Fruit fly (Drosophila melanogaster) whole organism, embryonic: Measurements from ENCODE around the gene RluA-1.

Source experiments
- Atf6 ChIP-seq: fragments of 200-800 bp; sonication (Bioruptor generic); IDR thresholded peaks from 2 replicates; pipeline ENCODE4 v1.3.6; 2022; ENCODE audit warnings: missing biosample characterization, missing genetic modification characterization
- C15 ChIP-seq: fragments of 200-800 bp; sonication (Bioruptor generic); IDR thresholded peaks from 3 replicates; pipeline ENCODE4 v1.3.6; 2022; ENCODE audit warnings: missing biosample characterization, missing genetic modification characterization
- CG11723 ChIP-seq: fragments of 200-800 bp; sonication (Bioruptor generic); optimal IDR thresholded peaks from 2 replicates; lab custom pipeline; 2017; ENCODE audit warnings: missing biosample characterization, mild to moderate bottlenecking, missing genetic modification characterization
- CG12155 ChIP-seq: fragments of 200-800 bp; sonication (Bioruptor generic); optimal IDR thresholded peaks from 3 replicates; lab custom pipeline; 2016; ENCODE audit warnings: missing biosample characterization, missing genetic modification characterization
- CG12391 ChIP-seq: fragments of 200-800 bp; sonication (Bioruptor generic); optimal IDR thresholded peaks from 3 replicates; lab custom pipeline; 2018; ENCODE audit warnings: missing biosample characterization, mild to moderate bottlenecking, missing genetic modification characterization, moderate library complexity
- CG1647 ChIP-seq: fragments of 200-800 bp; sonication (Bioruptor generic); optimal IDR thresholded peaks from 3 replicates; lab custom pipeline; 2016; ENCODE audit warnings: missing biosample characterization, missing genetic modification characterization
- CG17359 ChIP-seq: fragments of 200-800 bp; sonication (Bioruptor generic); optimal IDR thresholded peaks from 3 replicates; lab custom pipeline; 2018; ENCODE audit warnings: missing biosample characterization, mild to moderate bottlenecking, missing genetic modification characterization, moderate library complexity
- CG18011 ChIP-seq: fragments of 200-800 bp; sonication (Bioruptor generic); optimal IDR thresholded peaks from 2 replicates; lab custom pipeline; 2017; ENCODE audit warnings: missing biosample characterization, missing genetic modification characterization, mild to moderate bottlenecking, moderate library complexity, missing genotype
- CG2889 ChIP-seq: fragments of 200-800 bp; sonication (Bioruptor generic); IDR thresholded peaks from 3 replicates; pipeline ENCODE4 v1.3.6; 2022; ENCODE audit warnings: missing biosample characterization, missing genetic modification characterization
- CG31441 ChIP-seq: fragments of 200-800 bp; sonication (Bioruptor generic); IDR thresholded peaks from 2 replicates; pipeline ENCODE4 v1.3.6; 2022; ENCODE audit warnings: missing biosample characterization, missing genetic modification characterization
- CG34224 ChIP-seq: fragments of 200-800 bp; sonication (Bioruptor generic); IDR thresholded peaks from 3 replicates; pipeline ENCODE4 v1.3.6; 2022; ENCODE audit warnings: missing biosample characterization, missing genetic modification characterization; ENCODE audit not compliant: partially characterized antibody
- CG4328 ChIP-seq: fragments of 200-800 bp; sonication (Bioruptor generic); optimal IDR thresholded peaks from 3 replicates; lab custom pipeline; 2017; ENCODE audit warnings: missing biosample characterization, missing genetic modification reagents, missing genetic modification characterization
- CG4424 ChIP-seq: fragments of 200-800 bp; sonication (Bioruptor generic); optimal IDR thresholded peaks from 3 replicates; lab custom pipeline; 2016; ENCODE audit warnings: missing biosample characterization, missing genetic modification characterization
- CG4854 ChIP-seq: fragments of 200-800 bp; sonication (Bioruptor generic); optimal IDR thresholded peaks from 2 replicates; lab custom pipeline; 2016; ENCODE audit warnings: missing biosample characterization, missing genetic modification characterization, inconsistent platforms
- CG6175 ChIP-seq: fragments of 200-800 bp; sonication (Bioruptor generic); IDR thresholded peaks from 3 replicates; pipeline ENCODE4 v1.3.6; 2022; ENCODE audit warnings: missing biosample characterization, missing genetic modification characterization
- CG7963 ChIP-seq: fragments of 200-800 bp; sonication (Bioruptor generic); IDR thresholded peaks from 3 replicates; pipeline ENCODE4 v1.3.6; 2022; ENCODE audit warnings: missing biosample characterization, missing genetic modification characterization; ENCODE audit not compliant: partially characterized antibody
- CG7987 ChIP-seq: fragments of 200-800 bp; sonication (Bioruptor generic); optimal IDR thresholded peaks from 2 replicates; lab custom pipeline; 2018; ENCODE audit warnings: missing biosample characterization, mild to moderate bottlenecking, missing genetic modification characterization, moderate library complexity
- CG8924 ChIP-seq: fragments of 200-800 bp; optimal IDR thresholded peaks from 3 replicates; lab custom pipeline; 2019; ENCODE audit warnings: missing biosample characterization, mild to moderate bottlenecking, missing genetic modification characterization, moderate library complexity
- CG8944 ChIP-seq: fragments of 200-800 bp; sonication (Bioruptor generic); optimal IDR thresholded peaks from 3 replicates; lab custom pipeline; 2016; ENCODE audit warnings: missing biosample characterization, missing genetic modification characterization
- CrebB ChIP-seq: fragments of 200-800 bp; sonication (Bioruptor generic); optimal IDR thresholded peaks from 3 replicates; lab custom pipeline; 2018; ENCODE audit warnings: missing biosample characterization, mild to moderate bottlenecking, missing genetic modification characterization
- D ChIP-seq, 2 experiments: fragments of 200-800 bp in 1 of 2; fragments of >200 bp in 1 of 2; sonication (Bioruptor generic) in 1 of 2; optimal IDR thresholded peaks; 2 replicates in 1 of 2; 3 replicates in 1 of 2; lab custom pipeline; 2017; ENCODE audit warnings: mild to moderate bottlenecking in 1 of 2, missing biosample characterization in 1 of 2, missing genetic modification characterization in 1 of 2, missing genetic modification reagents in 1 of 2
- Deaf1 ChIP-seq: fragments of 200-800 bp; optimal IDR thresholded peaks from 3 replicates; lab custom pipeline; 2019; ENCODE audit warnings: missing biosample characterization, mild to moderate bottlenecking, missing genetic modification characterization, moderate library complexity
- Dref ChIP-seq: fragments of 200-800 bp; sonication (Bioruptor generic); IDR thresholded peaks from 2 replicates; pipeline ENCODE4 v1.3.6; 2022; ENCODE audit warnings: missing biosample characterization, missing genetic modification characterization
- Jarid2 ChIP-seq: fragments of 200-800 bp; sonication (Bioruptor generic); optimal IDR thresholded peaks from 3 replicates; lab custom pipeline; 2017; ENCODE audit warnings: mild to moderate bottlenecking, missing biosample characterization, missing genetic modification reagents, missing genetic modification characterization
- Lpt ChIP-seq: fragments of >200 bp; optimal IDR thresholded peaks from 2 replicates; lab custom pipeline; 2018; ENCODE audit warnings: missing biosample characterization, missing genetic modification characterization
- Myb ChIP-seq: fragments of 200-800 bp; sonication (Bioruptor generic); optimal IDR thresholded peaks from 2 replicates; lab custom pipeline; 2016; ENCODE audit warnings: missing biosample characterization, missing genetic modification characterization
- NFAT ChIP-seq: fragments of 200-800 bp; sonication (Bioruptor generic); IDR thresholded peaks from 2 replicates; pipeline ENCODE4 v1.3.6; 2022; ENCODE audit warnings: missing biosample characterization, missing genetic modification characterization
- NfI ChIP-seq: fragments of 200-800 bp; sonication (Bioruptor generic); optimal IDR thresholded peaks from 3 replicates; lab custom pipeline; 2018; ENCODE audit warnings: missing biosample characterization, mild to moderate bottlenecking, missing genetic modification characterization, moderate library complexity
- PHDP ChIP-seq: fragments of 200-800 bp; sonication (Bioruptor generic); optimal IDR thresholded peaks from 3 replicates; lab custom pipeline; 2018; ENCODE audit warnings: missing biosample characterization, mild to moderate bottlenecking, missing genetic modification characterization, moderate library complexity
- Trl ChIP-seq, 3 experiments: fragments of >200 bp in 2 of 3; fragments of 200-800 bp in 1 of 3; sonication (Bioruptor generic) in 1 of 3; optimal IDR thresholded peaks; 2 replicates in 1 of 3; 3 replicates in 2 of 3; lab custom pipeline; 2016 to 2017; ENCODE audit warnings: missing biosample characterization in 1 of 3, missing genetic modification characterization in 1 of 3
- ci ChIP-seq: fragments of 200-800 bp; sonication (Bioruptor generic); IDR thresholded peaks from 3 replicates; pipeline ENCODE4 v1.3.6; 2022; ENCODE audit warnings: missing biosample characterization, missing genetic modification characterization
- gcm ChIP-seq: fragments of 200-800 bp; sonication (Bioruptor generic); optimal IDR thresholded peaks from 2 replicates; lab custom pipeline; 2019; ENCODE audit warnings: missing biosample characterization, mild to moderate bottlenecking, missing genetic modification characterization, moderate library complexity
- insv ChIP-seq, 2 experiments: fragments of 200-800 bp; sonication (Bioruptor generic); optimal IDR thresholded peaks; 3 replicates each; lab custom pipeline; 2016 to 2018; ENCODE audit warnings: missing biosample characterization in 2 of 2, missing genetic modification characterization in 2 of 2
- kay ChIP-seq: fragments of 200-800 bp; sonication (Bioruptor generic); optimal IDR thresholded peaks from 2 replicates; lab custom pipeline; 2016; ENCODE audit warnings: missing biosample characterization, missing genetic modification characterization
- kni ChIP-seq: fragments of 200-800 bp; sonication (Bioruptor generic); optimal IDR thresholded peaks from 3 replicates; lab custom pipeline; 2017; ENCODE audit warnings: mild to moderate bottlenecking, missing biosample characterization, missing genetic modification reagents, missing genetic modification characterization
- mirr ChIP-seq: fragments of 200-800 bp; sonication (Bioruptor generic); optimal IDR thresholded peaks from 3 replicates; lab custom pipeline; 2018; ENCODE audit warnings: missing biosample characterization, mild to moderate bottlenecking, missing genetic modification characterization
- otp ChIP-seq: fragments of 200-800 bp; sonication (Bioruptor generic); IDR thresholded peaks from 3 replicates; pipeline ENCODE4, ENCODE4 v1.3.6; 2022; ENCODE audit warnings: missing biosample characterization, missing genetic modification characterization
- pan ChIP-seq, 4 experiments: fragments of >200 bp in 3 of 4; fragments of 200-800 bp in 1 of 4; sonication (Bioruptor generic) in 1 of 4; optimal IDR thresholded peaks in 3 of 4; IDR thresholded peaks in 1 of 4; 2 replicates each; pipeline versions ENCODE4 v1.3.6 to Lab custom; 2017 to 2022; ENCODE audit warnings: missing biosample characterization in 2 of 4, missing genetic modification characterization in 2 of 4, mixed read lengths in 1 of 4
- pita ChIP-seq: fragments of 200-800 bp; sonication (Bioruptor generic); optimal IDR thresholded peaks from 2 replicates; lab custom pipeline; 2017; ENCODE audit warnings: missing biosample characterization, mild to moderate bottlenecking, missing genetic modification characterization
- ranshi ChIP-seq: fragments of 200-800 bp; sonication (Bioruptor generic); IDR thresholded peaks from 2 replicates; pipeline ENCODE4 v1.3.6; 2022; ENCODE audit warnings: missing biosample characterization, missing genetic modification characterization
- ro ChIP-seq: fragments of 200-800 bp; sonication (Bioruptor generic); IDR thresholded peaks from 2 replicates; pipeline ENCODE4 v1.3.6; 2022; ENCODE audit warnings: missing biosample characterization, missing genetic modification characterization
- sc ChIP-seq, 3 experiments: fragments of >200 bp in 2 of 3; fragments of 200-800 bp in 1 of 3; sonication (Bioruptor generic) in 1 of 3; optimal IDR thresholded peaks; 2 replicates in 2 of 3; 3 replicates in 1 of 3; lab custom pipeline; 2017; ENCODE audit warnings: mild to moderate bottlenecking in 1 of 3, missing biosample characterization in 1 of 3, missing genetic modification characterization in 1 of 3, missing genetic modification reagents in 1 of 3
- sd ChIP-seq: fragments of 200-800 bp; sonication (Bioruptor generic); optimal IDR thresholded peaks from 3 replicates; lab custom pipeline; 2018; ENCODE audit warnings: missing biosample characterization, mild to moderate bottlenecking, missing genetic modification characterization, moderate library complexity
- slou ChIP-seq: fragments of 200-800 bp; sonication (Bioruptor generic); optimal IDR thresholded peaks from 3 replicates; lab custom pipeline; 2016; ENCODE audit warnings: missing biosample characterization, missing genetic modification characterization
- slp2 ChIP-seq: fragments of 200-800 bp; sonication (Bioruptor generic); optimal IDR thresholded peaks from 2 replicates; lab custom pipeline; 2016; ENCODE audit warnings: missing biosample characterization, missing genetic modification characterization
- sqz ChIP-seq: fragments of 200-800 bp; sonication (Bioruptor generic); optimal IDR thresholded peaks from 3 replicates; lab custom pipeline; 2018; ENCODE audit warnings: missing biosample characterization, mild to moderate bottlenecking, missing genetic modification characterization
- tio ChIP-seq: fragments of 200-800 bp; sonication (Bioruptor generic); optimal IDR thresholded peaks from 2 replicates; lab custom pipeline; 2017; ENCODE audit warnings: missing biosample characterization, missing genetic modification characterization, inconsistent platforms
- vnd ChIP-seq: fragments of 200-800 bp; sonication (Bioruptor generic); IDR thresholded peaks from 3 replicates; pipeline ENCODE4 v1.3.6; 2022; ENCODE audit warnings: missing biosample characterization, missing genetic modification characterization; ENCODE audit not compliant: partially characterized antibody

The RluA-1 gene

dm6 chr2L:10474268-10474678 is at the start of gene RluA-1 (continued):
- TF ChIP-seq gcm (GFP tag; lab: Kevin White, UChicago) (peak; percentile 100), Dref (GFP tag; lab: Robert Waterston, UW) (peak; percentile 44), CG18011 (peak; percentile 92), sqz (GFP tag; lab: Kevin White, UChicago) (peak; percentile 99), CG4854 (GFP tag; lab: Kevin White, UChicago) (peak; percentile 97), CG7987 (peak; percentile 97), slou (peak; percentile 95), sd (peak; percentile 97), CrebB (tag; lab: Kevin White, UChicago) (peak; percentile 99), Lpt (no peak), CG8944 (GFP tag; lab: Kevin White, UChicago) (peak; percentile 88), Trl (optimal IDR thresholded peaks at IDR 0.05; lab: Kevin White, UChicago) (no peak), Trl (GFP tag; optimal IDR thresholded peaks at IDR 0.05; lab: Kevin White, UChicago) (peak; percentile 95), otp (GFP tag; lab: Robert Waterston, UW) (peak; percentile 99), ci (GFP tag; lab: Robert Waterston, UW) (peak; percentile 100), Myb (GFP tag; lab: Kevin White, UChicago) (peak; percentile 70), CG4328 (peak; percentile 98), mirr (peak; percentile 97), CG7963 (0 out of 3 replicates have a peak, but pooled peaks have one; percentile 48), ranshi (GFP tag; lab: Robert Waterston, UW) (peak; percentile 93; the same call in 1 of the 2 replicates), NfI (GFP tag; lab: Kevin White, UChicago) (peak; percentile 99), CG11723 (GFP tag; lab: Kevin White, UChicago) (peak; percentile 99), CG6175 (GFP tag; lab: Robert Waterston, UW) (peak; percentile 98), CG17359 (peak; percentile 100), CG12155 (GFP tag; lab: Kevin White, UChicago) (peak; percentile 97), NFAT (GFP tag; lab: Robert Waterston, UW) (peak; percentile 99; the same call in 1 of the 2 replicates), CG34224 (peak; percentile 67; the same call in 2 of the 3 replicates), insv (GFP tag; optimal IDR thresholded peaks at IDR 0.05; lab: Kevin White, UChicago) (peak; percentile 41 to 82), CG2889 (GFP tag; lab: Robert Waterston, UW) (peak; percentile 98), vnd (no peak; the same call in 1 of the 3 replicates), slp2 (GFP tag; lab: Kevin White, UChicago) (peak; percentile 68), kni (GFP tag; lab: Kevin White, UChicago) (peak; percentile 94), Deaf1 (tag; lab: Kevin White, UChicago) (peak; percentile 91), C15 (GFP tag; lab: Robert Waterston, UW) (peak; percentile 96), ro (GFP tag; lab: Robert Waterston, UW) (peak; percentile 99), CG12391 (tag; lab: Kevin White, UChicago) (peak; percentile 100), sc (optimal IDR thresholded peaks at IDR 0.05; lab: Kevin White, UChicago) (no peak), sc (GFP tag; optimal IDR thresholded peaks at IDR 0.05; lab: Kevin White, UChicago) (peak; percentile 99), Jarid2 (peak; percentile 94), CG8924 (peak; percentile 100), CG4424 (GFP tag; lab: Kevin White, UChicago) (peak; percentile 99), pan (optimal IDR thresholded peaks at IDR 0.05; lab: Kevin White, UChicago) (no peak), pan (GFP tag; optimal IDR thresholded peaks at IDR 0.05 in 1 of 2, IDR thresholded peaks at IDR 0.05 in 1 of 2) (peak in 1 of 2 experiments; percentile 100), kay (GFP tag; lab: Kevin White, UChicago) (peak; percentile 86), CG31441 (GFP tag; lab: Robert Waterston, UW) (peak; percentile 99), Atf6 (peak; percentile 97), pita (GFP tag; lab: Kevin White, UChicago) (no peak), CG1647 (peak; percentile 96), D (optimal IDR thresholded peaks at IDR 0.05; lab: Kevin White, UChicago) (no peak), D (GFP tag; optimal IDR thresholded peaks at IDR 0.05; lab: Kevin White, UChicago) (peak; percentile 99), tio (peak; percentile 98), PHDP (tag; lab: Kevin White, UChicago) (peak; percentile 100)
